Worm (Caenorhabditis elegans) whole organism, L1 larva: Measurements from ENCODE around the gene gln-5.

ENCODE experiments used
- ceh-82 ChIP-seq, 3 experiments: fragments of 150-350 bp in 1 of 3; sonication (generic microtip) in 2 of 3; optimal IDR thresholded peaks; 2 replicates each; lab custom pipeline; 2014 to 2017; ENCODE audit warnings: missing biosample characterization in 3 of 3, missing genetic modification characterization in 3 of 3
- efl-1 ChIP-seq, 4 experiments: fragments of 150-350 bp; optimal IDR thresholded peaks in 3 of 4; peaks in 1 of 4; 1 replicate in 1 of 4; 2 replicates in 3 of 4; lab custom pipeline; 2014; ENCODE audit warnings: missing biosample characterization in 2 of 4, missing genetic modification characterization in 2 of 4, missing genetic modification reagents in 2 of 4
- lin-39 ChIP-seq: fragments of 150-350 bp; optimal IDR thresholded peaks from 2 replicates; lab custom pipeline; 2014; ENCODE audit warnings: missing biosample characterization, missing genetic modification reagents, missing genetic modification characterization
- nhr-237 ChIP-seq: fragments of 150-350 bp; optimal IDR thresholded peaks from 2 replicates; lab custom pipeline; 2014; ENCODE audit warnings: missing biosample characterization, missing genetic modification characterization
- nhr-76 ChIP-seq: sonication (generic microtip); optimal IDR thresholded peaks from 2 replicates; lab custom pipeline; 2017; ENCODE audit warnings: missing biosample characterization, missing genetic modification characterization
- pqm-1 ChIP-seq: sonication (generic microtip); optimal IDR thresholded peaks from 3 replicates; lab custom pipeline; 2017; ENCODE audit warnings: missing biosample characterization, missing genetic modification characterization
- zag-1 ChIP-seq: fragments of 150-350 bp; optimal IDR thresholded peaks from 2 replicates; lab custom pipeline; 2014; ENCODE audit warnings: missing biosample characterization, missing genetic modification characterization

- no peak for TF ChIP-seq efl-1 (optimal IDR thresholded peaks at IDR 0.05; lab: Kevin White, UChicago)
- peak in 1 of 2 experiments; percentile 84 for TF ChIP-seq efl-1 (GFP tag; optimal IDR thresholded peaks at IDR 0.05 in 1 of 2; lab: Kevin White, UChicago)
- TF ChIP-seq lin-39 (tag; lab: Kevin White, UChicago): no peak
- no peak for TF ChIP-seq nhr-237 (tag; lab: Kevin White, UChicago)
- no peak for TF ChIP-seq zag-1 (tag; lab: Kevin White, UChicago)
- no peak for TF ChIP-seq nhr-76 (tag; lab: Kevin White, UChicago)
- no peak for TF ChIP-seq ceh-82 (tag; optimal IDR thresholded peaks at IDR 0.05; lab: Kevin White, UChicago)
- TF ChIP-seq pqm-1 (tag; lab: Kevin White, UChicago): no peak
These were observed 21.0 kb upstream of the gln-5 start, which contains the start of gene T28F3.5 for ce11 chrIV:17294489-17294888.
